Worm (Caenorhabditis elegans) whole organism, L4 larva: Measurements from ENCODE around the gene csn-5.

Experiments
- ces-1 ChIP-seq: fragments of 150-350 bp; sonication (generic microtip); optimal IDR thresholded peaks from 4 replicates; lab custom pipeline; 2014; ENCODE audit warnings: missing biosample characterization, missing genetic modification reagents, missing genetic modification characterization
- egl-43 ChIP-seq: fragments of 200-800 bp; sonication (Bioruptor generic); IDR thresholded peaks from 2 replicates; pipeline ENCODE4 v1.3.6; 2022; ENCODE audit warnings: missing genetic modification reagents, missing genetic modification characterization, missing compliant biosample characterization
- lim-7 ChIP-seq: fragments of 200-800 bp; sonication (Bioruptor generic); IDR thresholded peaks from 2 replicates; pipeline ENCODE4 v1.3.6; 2022; ENCODE audit warnings: missing genetic modification characterization, missing compliant biosample characterization
- madf-5 ChIP-seq, 2 experiments: fragments of 200-800 bp; sonication (Bioruptor generic); IDR thresholded peaks; 2 replicates each; pipeline ENCODE4 v1.3.6; 2022; ENCODE audit warnings: missing compliant biosample characterization in 2 of 2, missing genetic modification characterization in 2 of 2
- madf-9 ChIP-seq: fragments of 200-800 bp; sonication (Bioruptor generic); conservative IDR thresholded peaks from 2 replicates; pipeline ENCODE4 v1.3.6; 2022; ENCODE audit warnings: missing genetic modification reagents, missing genetic modification characterization, missing compliant biosample characterization
- nhr-25 ChIP-seq: sonication (generic microtip); optimal IDR thresholded peaks from 2 replicates; lab custom pipeline; 2017; ENCODE audit warnings: missing genetic modification characterization, mild to moderate bottlenecking, missing compliant biosample characterization, antibody characterized with exemption, moderate library complexity, borderline replicate concordance; ENCODE audit not compliant: insufficient read depth
- pqm-1 ChIP-seq: sonication (generic microtip); optimal IDR thresholded peaks from 2 replicates; lab custom pipeline; 2017; ENCODE audit warnings: missing biosample characterization, missing genetic modification characterization
- tra-1 ChIP-seq: fragments of 200-800 bp; sonication (Bioruptor generic); IDR thresholded peaks from 2 replicates; pipeline ENCODE4 v1.3.6; 2022; ENCODE audit warnings: missing genetic modification reagents, missing genetic modification characterization, missing compliant biosample characterization
- unc-62 ChIP-seq, 3 experiments: fragments of 150-350 bp in 1 of 3; sonication (generic microtip); optimal IDR thresholded peaks in 2 of 3; peaks in 1 of 3; 1 replicate in 1 of 3; 2 replicates in 2 of 3; lab custom pipeline; 2014 to 2017; ENCODE audit warnings: missing biosample characterization in 3 of 3, missing genetic modification characterization in 3 of 3, missing genetic modification reagents in 3 of 3, missing genotype in 1 of 3

Gene csn-5

ce11 chrIV:5690386-5691080 is 41.2 kb downstream of the csn-5 start, which contains the start of gene C55C3.8:
Gene C55C3.8 (plus strand): TSS chrIV:5691030.
- TF ChIP-seq egl-43 (GFP tag; lab: Robert Waterston, UW) (no peak), ces-1 (GFP tag; lab: Kevin White, UChicago) (no peak), unc-62 (GFP tag; optimal IDR thresholded peaks at IDR 0.05 in 1 of 2; lab: Kevin White, UChicago) (peak in 1 of 2 experiments; percentile 94), unc-62 (tag; optimal IDR thresholded peaks at IDR 0.05; lab: Kevin White, UChicago) (no peak)

ce11 chrIV:5691189-5691588 is 41.9 kb downstream of the csn-5 start:
- TF ChIP-seq madf-5 (GFP tag; IDR thresholded peaks at IDR 0.05; lab: Robert Waterston, UW): 0 out of 4 replicates have a peak, but pooled peaks of 1 of the 2 experiments have one; percentile 5
- TF ChIP-seq lim-7 (GFP tag; lab: Robert Waterston, UW): 0 out of 2 replicates have a peak, but pooled peaks have one; percentile 53
- 0 out of 2 replicates have a peak, but pooled peaks have one; percentile 31 for TF ChIP-seq tra-1 (GFP tag; lab: Robert Waterston, UW)

- TF ChIP-seq pqm-1 (tag; lab: Kevin White, UChicago): no peak
- no peak for TF ChIP-seq madf-9 (GFP tag; lab: Robert Waterston, UW)
- TF ChIP-seq nhr-25 (tag; lab: Kevin White, UChicago): peak; percentile 10
- peak in 1 of 2 experiments; percentile 85 for TF ChIP-seq unc-62 (GFP tag; optimal IDR thresholded peaks at IDR 0.05 in 1 of 2; lab: Kevin White, UChicago)
- TF ChIP-seq unc-62 (tag; optimal IDR thresholded peaks at IDR 0.05; lab: Kevin White, UChicago): no peak
- TF ChIP-seq, all 104 proteins: peak for 2
Measured at ce11 chrIV:5700372-5700771, 51.0 kb downstream of the csn-5 start.
